Worm (Caenorhabditis elegans) whole organism, L4 larva: ENCODE measurements around the gene Y51A2A.6.

Experiments
- D1046.2 ChIP-seq: fragments of 200-800 bp; sonication (Bioruptor generic); IDR thresholded peaks from 2 replicates; pipeline ENCODE4 v1.3.6; 2022; ENCODE audit warnings: missing genetic modification characterization, missing compliant biosample characterization
- F26F4.8 ChIP-seq: fragments of 200-800 bp; sonication (Bioruptor generic); conservative IDR thresholded peaks from 2 replicates; pipeline ENCODE4 v1.3.6; 2022; ENCODE audit warnings: missing genetic modification characterization, missing compliant biosample characterization
- F44E2.7 ChIP-seq: fragments of 200-800 bp; sonication (Bioruptor generic); IDR thresholded peaks from 2 replicates; pipeline ENCODE4 v2.1.2; 2022; ENCODE audit warnings: missing genetic modification characterization, missing compliant biosample characterization
- T26A8.4 ChIP-seq: fragments of 200-800 bp; sonication (Bioruptor generic); IDR thresholded peaks from 2 replicates; pipeline ENCODE4 v1.3.6; 2022; ENCODE audit warnings: missing genetic modification characterization, missing compliant biosample characterization
- Y48G9A.11 ChIP-seq: fragments of 200-800 bp; sonication (Bioruptor generic); IDR thresholded peaks from 2 replicates; pipeline ENCODE4 v1.3.6; 2022; ENCODE audit warnings: missing genetic modification reagents, missing genetic modification characterization, missing compliant biosample characterization
- Y5F2A.4 ChIP-seq: fragments of 200-800 bp; sonication (Bioruptor generic); optimal IDR thresholded peaks from 2 replicates; lab custom pipeline; 2018; ENCODE audit warnings: mild to moderate bottlenecking, missing genetic modification characterization, missing compliant biosample characterization
- ZK337.2 ChIP-seq: fragments of 200-800 bp; sonication (Bioruptor generic); IDR thresholded peaks from 2 replicates; pipeline ENCODE4 v1.3.6; 2022; ENCODE audit warnings: missing genetic modification reagents, missing genetic modification characterization, missing compliant biosample characterization
- aha-1 ChIP-seq: fragments of 150-350 bp; peaks from one replicate; lab custom pipeline; 2014; ENCODE audit warnings: missing biosample characterization, missing genetic modification characterization
- aly-2 ChIP-seq: sonication (generic microtip); optimal IDR thresholded peaks from 2 replicates; lab custom pipeline; 2018; ENCODE audit warnings: missing biosample characterization, missing genetic modification characterization
- ama-1 ChIP-seq: fragments of 150-350 bp; optimal IDR thresholded peaks from 2 replicates; lab custom pipeline; 2014; ENCODE audit warnings: inconsistent platforms, mixed read lengths
- arid-1 ChIP-seq: fragments of 200-800 bp; sonication (Bioruptor generic); conservative IDR thresholded peaks from 2 replicates; pipeline ENCODE4 v1.3.6; 2022; ENCODE audit warnings: missing genetic modification reagents, missing genetic modification characterization, missing compliant biosample characterization
- ceh-20 ChIP-seq: fragments of 200-800 bp; sonication (Bioruptor generic); IDR thresholded peaks from 2 replicates; pipeline ENCODE4 v1.3.6; 2022; ENCODE audit warnings: missing genetic modification reagents, missing genetic modification characterization, missing compliant biosample characterization
- ceh-28 ChIP-seq: fragments of 150-350 bp; optimal IDR thresholded peaks from 2 replicates; lab custom pipeline; 2014; ENCODE audit warnings: missing biosample characterization, missing genetic modification reagents, missing genetic modification characterization
- ceh-32 ChIP-seq: sonication (generic microtip); optimal IDR thresholded peaks from 2 replicates; lab custom pipeline; 2016; ENCODE audit warnings: mild to moderate bottlenecking, missing genetic modification characterization, missing compliant biosample characterization; ENCODE audit not compliant: poor library complexity
- ctbp-1 ChIP-seq: fragments of 200-800 bp; sonication (Bioruptor generic); IDR thresholded peaks from 2 replicates; pipeline ENCODE4 v1.3.6; 2022; ENCODE audit warnings: missing genetic modification reagents, missing genetic modification characterization, missing compliant biosample characterization
- daf-19 ChIP-seq: fragments of 200-800 bp; sonication (Bioruptor generic); conservative IDR thresholded peaks from 2 replicates; pipeline ENCODE4 v1.3.6; 2022; ENCODE audit warnings: missing genetic modification characterization, missing compliant biosample characterization
- dve-1 ChIP-seq: sonication (generic microtip); optimal IDR thresholded peaks from 2 replicates; lab custom pipeline; 2017; ENCODE audit warnings: antibody characterized with exemption, mild to moderate bottlenecking, missing genetic modification characterization, missing compliant biosample characterization; ENCODE audit not compliant: insufficient read depth
- egl-27 ChIP-seq: sonication (generic microtip); optimal IDR thresholded peaks from 3 replicates; lab custom pipeline; 2017; ENCODE audit warnings: missing biosample characterization, missing genetic modification reagents, missing genetic modification characterization
- gei-8 ChIP-seq: fragments of 200-800 bp; sonication (Bioruptor generic); optimal IDR thresholded peaks from 2 replicates; lab custom pipeline; 2018; ENCODE audit warnings: mild to moderate bottlenecking, missing genetic modification characterization, missing compliant biosample characterization
- hif-1 ChIP-seq, 2 experiments: sonication (generic microtip); optimal IDR thresholded peaks; 2 replicates each; lab custom pipeline; 2016 to 2017; ENCODE audit warnings: missing compliant biosample characterization in 2 of 2, missing genetic modification characterization in 2 of 2, missing genetic modification reagents in 2 of 2, missing genotype in 2 of 2, mild to moderate bottlenecking in 1 of 2
- hlh-30 ChIP-seq: sonication (generic microtip); optimal IDR thresholded peaks from 2 replicates; lab custom pipeline; 2017; ENCODE audit warnings: antibody characterized with exemption, mild to moderate bottlenecking, missing genetic modification characterization, missing compliant biosample characterization; ENCODE audit not compliant: insufficient read depth
- jun-1 ChIP-seq: fragments of 150-350 bp; optimal IDR thresholded peaks from 2 replicates; lab custom pipeline; 2014; ENCODE audit warnings: missing biosample characterization, missing genetic modification reagents, missing genetic modification characterization
- lin-1 ChIP-seq: fragments of 200-800 bp; sonication (Bioruptor generic); IDR thresholded peaks from 2 replicates; pipeline ENCODE4 v1.3.6; 2022; ENCODE audit warnings: missing genetic modification reagents, missing genetic modification characterization, missing compliant biosample characterization
- lin-38 ChIP-seq: fragments of 200-800 bp; sonication (Bioruptor generic); IDR thresholded peaks from 2 replicates; pipeline ENCODE4 v1.3.6; 2022; ENCODE audit warnings: missing genetic modification reagents, missing genetic modification characterization, missing compliant biosample characterization
- lir-3 ChIP-seq: sonication (generic microtip); optimal IDR thresholded peaks from 2 replicates; lab custom pipeline; 2016; ENCODE audit warnings: mild to moderate bottlenecking, missing genetic modification characterization, missing compliant biosample characterization
- madf-5 ChIP-seq, 2 experiments: fragments of 200-800 bp; sonication (Bioruptor generic); IDR thresholded peaks; 2 replicates each; pipeline ENCODE4 v1.3.6; 2022; ENCODE audit warnings: missing compliant biosample characterization in 2 of 2, missing genetic modification characterization in 2 of 2
- mdt-29 ChIP-seq: fragments of 200-800 bp; sonication (Bioruptor generic); IDR thresholded peaks from 2 replicates; pipeline ENCODE4 v1.3.6; 2022; ENCODE audit warnings: missing genetic modification reagents, missing genetic modification characterization, missing compliant biosample characterization
- mxl-3 ChIP-seq: fragments of 200-800 bp; sonication (Bioruptor generic); optimal IDR thresholded peaks from 2 replicates; lab custom pipeline; 2018; ENCODE audit warnings: mild to moderate bottlenecking, missing genetic modification characterization, missing compliant biosample characterization
- nhr-102 ChIP-seq: sonication (generic microtip); optimal IDR thresholded peaks from 2 replicates; lab custom pipeline; 2016; ENCODE audit warnings: mild to moderate bottlenecking, missing genetic modification characterization, moderate library complexity, missing compliant biosample characterization
- nhr-25 ChIP-seq: sonication (generic microtip); optimal IDR thresholded peaks from 2 replicates; lab custom pipeline; 2017; ENCODE audit warnings: missing genetic modification characterization, mild to moderate bottlenecking, missing compliant biosample characterization, antibody characterized with exemption, moderate library complexity, borderline replicate concordance; ENCODE audit not compliant: insufficient read depth
- nhr-28 ChIP-seq: fragments of 150-350 bp; optimal IDR thresholded peaks from 2 replicates; lab custom pipeline; 2014; ENCODE audit warnings: missing biosample characterization, missing genetic modification characterization
- nhr-48 ChIP-seq: sonication (generic microtip); optimal IDR thresholded peaks from 2 replicates; lab custom pipeline; 2016; ENCODE audit warnings: mild to moderate bottlenecking, missing genetic modification characterization, missing compliant biosample characterization
- nhr-6 ChIP-seq: fragments of 150-350 bp; optimal IDR thresholded peaks from 2 replicates; lab custom pipeline; 2014; ENCODE audit warnings: missing biosample characterization, missing genetic modification characterization
- nhr-77 ChIP-seq: fragments of 150-350 bp; optimal IDR thresholded peaks from 2 replicates; lab custom pipeline; 2014; ENCODE audit warnings: missing biosample characterization, missing genetic modification characterization
- php-3 ChIP-seq: fragments of 200-800 bp; sonication (Bioruptor generic); IDR thresholded peaks from 2 replicates; pipeline ENCODE4 v1.3.6; 2022; ENCODE audit warnings: missing genetic modification reagents, missing genetic modification characterization, missing compliant biosample characterization
- pqm-1 ChIP-seq: sonication (generic microtip); optimal IDR thresholded peaks from 2 replicates; lab custom pipeline; 2017; ENCODE audit warnings: missing biosample characterization, missing genetic modification characterization
- sdz-12 ChIP-seq: fragments of 200-800 bp; sonication (Bioruptor generic); optimal IDR thresholded peaks from 2 replicates; lab custom pipeline; 2018; ENCODE audit warnings: mild to moderate bottlenecking, missing genetic modification characterization, missing compliant biosample characterization
- snpc-1.2 ChIP-seq: fragments of 200-800 bp; sonication (Bioruptor generic); IDR thresholded peaks from 2 replicates; pipeline ENCODE4 v1.3.6; 2022; ENCODE audit warnings: missing genetic modification reagents, missing genetic modification characterization, missing compliant biosample characterization
- tag-97 ChIP-seq: fragments of 200-800 bp; sonication (Bioruptor generic); IDR thresholded peaks from 2 replicates; pipeline ENCODE4 v1.3.6; 2022; ENCODE audit warnings: missing genetic modification characterization, missing compliant biosample characterization
- vab-7 ChIP-seq: fragments of 200-800 bp; sonication (Bioruptor generic); IDR thresholded peaks from 2 replicates; pipeline ENCODE4 v1.3.6; 2022; ENCODE audit warnings: missing genetic modification reagents, missing genetic modification characterization, missing compliant biosample characterization
- zag-1 ChIP-seq: fragments of 150-350 bp; optimal IDR thresholded peaks from 2 replicates; lab custom pipeline; 2014; ENCODE audit warnings: missing biosample characterization, missing genetic modification characterization
- zfp-2 ChIP-seq: sonication (generic microtip); optimal IDR thresholded peaks from 2 replicates; lab custom pipeline; 2016; ENCODE audit warnings: mild to moderate bottlenecking, missing genetic modification characterization, missing compliant biosample characterization
- zfp-3 ChIP-seq: fragments of 200-800 bp; sonication (Bioruptor generic); conservative IDR thresholded peaks from 2 replicates; pipeline ENCODE4 v1.3.6; 2022; ENCODE audit warnings: missing genetic modification reagents, missing genetic modification characterization, missing compliant biosample characterization

Y51A2A.6 gene

ce11 chrV:18324525-18324924 is 22.0 kb downstream of the Y51A2A.6 start (continued):
- TF ChIP-seq vab-7 (GFP tag; lab: Robert Waterston, UW) (no peak), pqm-1 (peak; percentile 66), tag-97 (no peak), Y48G9A.11 (GFP tag; lab: Robert Waterston, UW) (no peak), madf-5 (GFP tag; IDR thresholded peaks at IDR 0.05; lab: Robert Waterston, UW) (no peak), ZK337.2 (GFP tag; lab: Robert Waterston, UW) (no peak), lin-1 (no peak), F44E2.7 (no peak), mxl-3 (GFP tag; lab: Kevin White, UChicago) (no peak), dve-1 (tag; lab: Kevin White, UChicago) (no peak), egl-27 (tag; lab: Kevin White, UChicago) (no peak), ama-1 (lab: Kevin White, UChicago) (no peak), lin-38 (no peak), nhr-28 (peak; percentile 48), ceh-20 (GFP tag; lab: Robert Waterston, UW) (no peak), hlh-30 (tag; lab: Kevin White, UChicago) (no peak)

ce11 chrV:18331086-18331485 is 28.6 kb downstream of the Y51A2A.6 start, which contains the start of gene B0462.4:
B0462.4 (minus strand) TSS chrV:18331186.
- no peak for TF ChIP-seq mdt-29
- no peak for TF ChIP-seq nhr-77 (tag; lab: Kevin White, UChicago)

ce11 chrV:18337643-18338042 is 35.1 kb downstream of the Y51A2A.6 start:
- TF ChIP-seq Y5F2A.4 (GFP tag; lab: Kevin White, UChicago) (no peak), ceh-28 (peak; percentile 69), D1046.2 (GFP tag; lab: Robert Waterston, UW) (no peak)

- TF ChIP-seq nhr-102 (tag; lab: Kevin White, UChicago): no peak
- TF ChIP-seq jun-1 (tag; lab: Kevin White, UChicago): no peak
- TF ChIP-seq madf-5 (GFP tag; IDR thresholded peaks at IDR 0.05; lab: Robert Waterston, UW): no peak
- TF ChIP-seq zfp-3 (GFP tag; lab: Robert Waterston, UW): no peak
- no peak for TF ChIP-seq gei-8 (GFP tag; lab: Kevin White, UChicago)
- no peak for TF ChIP-seq daf-19 (GFP tag; lab: Robert Waterston, UW)
- no peak for TF ChIP-seq php-3 (GFP tag; lab: Robert Waterston, UW)
- no peak for TF ChIP-seq vab-7 (GFP tag; lab: Robert Waterston, UW)
Measured at ce11 chrV:18339807-18340206, 37.3 kb downstream of the Y51A2A.6 start, which contains the start of gene C08E8.10. C08E8.10 (minus strand) TSS chrV:18339907.

- TF ChIP-seq arid-1 (GFP tag; lab: Robert Waterston, UW) (0 out of 2 replicates have a peak, but pooled peaks have one; percentile 12), lin-38 (peak; percentile 18; the same call in 1 of the 2 replicates), snpc-1.2 (GFP tag; lab: Robert Waterston, UW) (peak; percentile 53; the same call in 1 of the 2 replicates), zag-1 (tag; lab: Kevin White, UChicago) (no peak), nhr-25 (no peak)
Measured at ce11 chrV:18344194-18344593, 41.7 kb downstream of the Y51A2A.6 start.

- TF ChIP-seq lir-3 (tag; lab: Kevin White, UChicago) (no peak), nhr-6 (tag; lab: Kevin White, UChicago) (peak; percentile 74), F44E2.7 (no peak), F26F4.8 (GFP tag; lab: Robert Waterston, UW) (no peak), hif-1 (tag; optimal IDR thresholded peaks at IDR 0.05; lab: Kevin White, UChicago) (peak in 1 of 2 experiments; percentile 52), T26A8.4 (no peak), zfp-2 (tag; lab: Kevin White, UChicago) (no peak), nhr-48 (tag; lab: Kevin White, UChicago) (peak; percentile 87), ctbp-1 (no peak), aha-1 (tag; lab: Kevin White, UChicago) (peak; percentile 80), lin-38 (no peak), aly-2 (tag; lab: Kevin White, UChicago) (no peak), ceh-28 (no peak), gei-8 (GFP tag; lab: Kevin White, UChicago) (peak; percentile 39), ceh-32 (tag; lab: Kevin White, UChicago) (no peak), sdz-12 (GFP tag; lab: Kevin White, UChicago) (no peak)
Measured at ce11 chrV:18346080-18346479, 43.6 kb downstream of the Y51A2A.6 start.
